Fruit fly (Drosophila melanogaster) whole organism: ENCODE results near the gene moon.

ENCODE experiments used
- CG8478 ChIP-seq: fragments of >200 bp; optimal IDR thresholded peaks from 2 replicates; lab custom pipeline; 2018; ENCODE audit warnings: inconsistent platforms
- psq ChIP-seq: fragments of >200 bp; optimal IDR thresholded peaks from 2 replicates; lab custom pipeline; 2017

- TF ChIP-seq psq (lab: Kevin White, UChicago) (no peak), CG8478 (no peak)
Measured at dm6 chrX:12090195-12090784, 17.7 kb upstream of the moon start.
